Worm (Caenorhabditis elegans) whole organism, late embryonic: Measurements from ENCODE around the gene ZC132.11.

Experiments
- K02D7.2 ChIP-seq: sonication (generic microtip); optimal IDR thresholded peaks from 2 replicates; lab custom pipeline; 2017; ENCODE audit warnings: mild to moderate bottlenecking, missing genetic modification characterization, missing compliant biosample characterization
- T23F11.4 ChIP-seq: fragments of 200-800 bp; sonication (Bioruptor generic); optimal IDR thresholded peaks from 2 replicates; lab custom pipeline; 2018; ENCODE audit warnings: mild to moderate bottlenecking, missing genetic modification characterization, missing compliant biosample characterization
- ama-1 ChIP-seq: fragments of 150-350 bp; optimal IDR thresholded peaks from 2 replicates; lab custom pipeline; 2014
- ceh-18 ChIP-seq: sonication (generic microtip); optimal IDR thresholded peaks from 2 replicates; lab custom pipeline; 2016; ENCODE audit warnings: missing genetic modification characterization, missing compliant biosample characterization
- dmd-4 ChIP-seq: sonication (generic microtip); optimal IDR thresholded peaks from 2 replicates; lab custom pipeline; 2016; ENCODE audit warnings: borderline replicate concordance, missing genetic modification characterization, missing compliant biosample characterization
- dve-1 ChIP-seq: sonication (generic microtip); optimal IDR thresholded peaks from 2 replicates; lab custom pipeline; 2017; ENCODE audit warnings: antibody characterized with exemption, mild to moderate bottlenecking, missing genetic modification characterization, missing compliant biosample characterization
- elt-2 ChIP-seq: sonication (generic microtip); optimal IDR thresholded peaks from 2 replicates; lab custom pipeline; 2016; ENCODE audit warnings: missing genetic modification reagents, missing genetic modification characterization, missing compliant biosample characterization
- ets-4 ChIP-seq: sonication (generic microtip); optimal IDR thresholded peaks from 2 replicates; lab custom pipeline; 2016; ENCODE audit warnings: missing genetic modification characterization, missing compliant biosample characterization
- fkh-6 ChIP-seq: sonication (generic microtip); optimal IDR thresholded peaks from 2 replicates; lab custom pipeline; 2016; ENCODE audit warnings: missing genetic modification characterization, missing compliant biosample characterization
- hlh-8 ChIP-seq: sonication (generic microtip); optimal IDR thresholded peaks from 2 replicates; lab custom pipeline; 2016; ENCODE audit warnings: missing genotype, missing genetic modification characterization, missing compliant biosample characterization
- mec-3 ChIP-seq: sonication (generic microtip); optimal IDR thresholded peaks from 2 replicates; lab custom pipeline; 2016; ENCODE audit warnings: borderline replicate concordance, missing genetic modification characterization, missing compliant biosample characterization
- tbx-2 ChIP-seq: sonication (generic microtip); optimal IDR thresholded peaks from 2 replicates; lab custom pipeline; 2016; ENCODE audit warnings: missing genetic modification characterization, missing compliant biosample characterization
- unc-3 ChIP-seq, 2 experiments: fragments of 200-800 bp in 1 of 2; sonication (Bioruptor generic) in 1 of 2; sonication (generic microtip) in 1 of 2; conservative IDR thresholded peaks in 1 of 2; optimal IDR thresholded peaks in 1 of 2; 2 replicates each; pipeline versions ENCODE4 v1.3.6 to Lab custom; 2016 to 2022; ENCODE audit warnings: missing compliant biosample characterization in 2 of 2, missing genetic modification characterization in 2 of 2, missing genetic modification reagents in 1 of 2
- ztf-16 ChIP-seq: sonication (generic microtip); optimal IDR thresholded peaks from 2 replicates; lab custom pipeline; 2017; ENCODE audit warnings: missing genetic modification characterization, missing compliant biosample characterization

ce11 chrV:4256474-4256873, 42.0 kb downstream of the ZC132.11 start, which contains the start of gene srt-14:
- TF ChIP-seq tbx-2 (tag; lab: Kevin White, UChicago) (no peak), ztf-16 (tag; lab: Kevin White, UChicago) (no peak), ama-1 (no peak), hlh-8 (tag; lab: Kevin White, UChicago) (no peak), ets-4 (tag; lab: Kevin White, UChicago) (no peak), dmd-4 (no peak), elt-2 (tag; lab: Kevin White, UChicago) (no peak), unc-3 (GFP tag; conservative IDR thresholded peaks at IDR 0.05; lab: Robert Waterston, UW) (no peak), unc-3 (tag; optimal IDR thresholded peaks at IDR 0.05; lab: Kevin White, UChicago) (no peak), fkh-6 (no peak), dve-1 (no peak), ceh-18 (tag; lab: Kevin White, UChicago) (no peak), mec-3 (no peak), T23F11.4 (no peak), K02D7.2 (tag; lab: Kevin White, UChicago) (no peak)
